Fruit fly (Drosophila melanogaster) whole organism: ENCODE results near the gene Lrr47.

Source experiments
- CG8478 ChIP-seq: fragments of >200 bp; optimal IDR thresholded peaks from 2 replicates; lab custom pipeline; 2018; ENCODE audit warnings: inconsistent platforms
- Dll ChIP-seq: fragments of >200 bp; optimal IDR thresholded peaks from 2 replicates; lab custom pipeline; 2017
- EcR ChIP-seq, 2 experiments: fragments of >200 bp; optimal IDR thresholded peaks; 2 replicates each; lab custom pipeline; 2017; ENCODE audit warnings: missing biosample characterization in 2 of 2, missing genetic modification characterization in 2 of 2, missing genetic modification reagents in 2 of 2
- pan ChIP-seq: fragments of >200 bp; optimal IDR thresholded peaks from 2 replicates; lab custom pipeline; 2017
- psq ChIP-seq: fragments of >200 bp; optimal IDR thresholded peaks from 2 replicates; lab custom pipeline; 2017
- usp ChIP-seq: fragments of >200 bp; optimal IDR thresholded peaks from 2 replicates; lab custom pipeline; 2017; ENCODE audit warnings: missing biosample characterization, missing genetic modification characterization, mixed read lengths

dm6 chr2L:10502244-10502643 is 14.9 kb upstream of the Lrr47 start:
- no peak for TF ChIP-seq CG8478 (lab: Kevin White, UChicago)
- TF ChIP-seq psq (lab: Kevin White, UChicago): no peak
- no peak for TF ChIP-seq usp (GFP tag; lab: Kevin White, UChicago)
- TF ChIP-seq Dll (lab: Kevin White, UChicago): no peak
- no peak for TF ChIP-seq pan (lab: Kevin White, UChicago)
- no peak for TF ChIP-seq EcR (GFP tag; optimal IDR thresholded peaks at IDR 0.05; lab: Kevin White, UChicago)
